Fruit fly (Drosophila melanogaster) whole organism, embryonic: ENCODE data around the gene dia.
A peak's percentile ranks its signal among the peaks of the same experiment; 100 is the strongest.

ENCODE experiments used
- Adf1 ChIP-seq: fragments of 200-800 bp; sonication (Bioruptor generic); IDR thresholded peaks from 2 replicates; pipeline ENCODE4 v1.3.6; 2022; ENCODE audit warnings: missing biosample characterization, missing genetic modification characterization
- Blimp-1 ChIP-seq: fragments of 200-800 bp; sonication (Bioruptor generic); optimal IDR thresholded peaks from 3 replicates; lab custom pipeline; 2018; ENCODE audit warnings: missing biosample characterization, missing genetic modification characterization, mild to moderate bottlenecking, moderate library complexity, missing genetic modification reagents
- CG10147 ChIP-seq: fragments of 200-800 bp; sonication (Bioruptor generic); optimal IDR thresholded peaks from 2 replicates; lab custom pipeline; 2019; ENCODE audit warnings: missing biosample characterization, mild to moderate bottlenecking, missing genetic modification characterization, moderate library complexity
- CG11560 ChIP-seq: fragments of 200-800 bp; sonication (Bioruptor generic); IDR thresholded peaks from 3 replicates; pipeline ENCODE4 v1.3.6; 2022; ENCODE audit warnings: missing biosample characterization, missing genetic modification characterization
- CG1233 ChIP-seq: fragments of 200-800 bp; sonication (Bioruptor generic); optimal IDR thresholded peaks from 4 replicates; lab custom pipeline; 2018; ENCODE audit warnings: missing biosample characterization, mild to moderate bottlenecking, missing genetic modification characterization
- CG12744 ChIP-seq: fragments of 200-800 bp; sonication (Bioruptor generic); optimal IDR thresholded peaks from 2 replicates; lab custom pipeline; 2016; ENCODE audit warnings: missing biosample characterization, missing genetic modification characterization
- CG13287 ChIP-seq: fragments of 200-800 bp; sonication (Bioruptor generic); IDR thresholded peaks from 2 replicates; pipeline ENCODE4 v1.3.6; 2022; ENCODE audit warnings: missing biosample characterization, missing genetic modification characterization; ENCODE audit not compliant: partially characterized antibody
- CG14667 ChIP-seq: fragments of 200-800 bp; sonication (Bioruptor generic); IDR thresholded peaks from 2 replicates; pipeline ENCODE4 v1.3.6; 2022; ENCODE audit warnings: missing biosample characterization, missing genetic modification characterization
- CG15073 ChIP-seq: fragments of 200-800 bp; sonication (Bioruptor generic); optimal IDR thresholded peaks from 2 replicates; lab custom pipeline; 2016; ENCODE audit warnings: missing biosample characterization, missing genetic modification characterization
- CG16815 ChIP-seq: fragments of 200-800 bp; sonication (Bioruptor generic); optimal IDR thresholded peaks from 3 replicates; lab custom pipeline; 2017; ENCODE audit warnings: missing biosample characterization, mild to moderate bottlenecking, missing genetic modification characterization
- CG16863 ChIP-seq: fragments of 200-800 bp; sonication (Bioruptor generic); optimal IDR thresholded peaks from 3 replicates; lab custom pipeline; 2016; ENCODE audit warnings: missing biosample characterization, missing genetic modification characterization
- CG17802 ChIP-seq: fragments of 200-800 bp; sonication (Bioruptor generic); optimal IDR thresholded peaks from 2 replicates; lab custom pipeline; 2018; ENCODE audit warnings: missing biosample characterization, mild to moderate bottlenecking, missing genetic modification characterization, moderate library complexity
- CG1832 ChIP-seq: fragments of 200-800 bp; sonication (Bioruptor generic); optimal IDR thresholded peaks from 2 replicates; lab custom pipeline; 2017; ENCODE audit warnings: missing biosample characterization, mild to moderate bottlenecking, missing genetic modification characterization, inconsistent platforms
- CG18599 ChIP-seq: fragments of 200-800 bp; sonication (Bioruptor generic); optimal IDR thresholded peaks from 3 replicates; lab custom pipeline; 2017; ENCODE audit warnings: missing biosample characterization, missing genetic modification characterization, mild to moderate bottlenecking, moderate library complexity, missing genetic modification reagents
- CG2116 ChIP-seq: fragments of 200-800 bp; sonication (Bioruptor generic); optimal IDR thresholded peaks from 3 replicates; lab custom pipeline; 2018; ENCODE audit warnings: missing biosample characterization, mild to moderate bottlenecking, missing genetic modification characterization
- CG32767 ChIP-seq: fragments of 200-800 bp; sonication (Bioruptor generic); IDR thresholded peaks from 2 replicates; pipeline ENCODE4 v1.3.6; 2022; ENCODE audit warnings: missing biosample characterization, missing genetic modification characterization
- CG3838 ChIP-seq: fragments of 200-800 bp; sonication (Bioruptor generic); optimal IDR thresholded peaks from 3 replicates; lab custom pipeline; 2016; ENCODE audit warnings: missing biosample characterization, missing genetic modification characterization
- CG6683 ChIP-seq: fragments of 200-800 bp; sonication (Bioruptor generic); optimal IDR thresholded peaks from 2 replicates; lab custom pipeline; 2017; ENCODE audit warnings: missing biosample characterization, mild to moderate bottlenecking, missing genetic modification characterization, missing genetic modification reagents
- CG7372 ChIP-seq: fragments of 200-800 bp; sonication (Bioruptor generic); IDR thresholded peaks from 2 replicates; pipeline ENCODE4 v1.3.6; 2022; ENCODE audit warnings: missing biosample characterization, missing genetic modification characterization
- CG7963 ChIP-seq: fragments of 200-800 bp; sonication (Bioruptor generic); IDR thresholded peaks from 3 replicates; pipeline ENCODE4 v1.3.6; 2022; ENCODE audit warnings: missing biosample characterization, missing genetic modification characterization; ENCODE audit not compliant: partially characterized antibody
- CG9215 ChIP-seq: fragments of 200-800 bp; sonication (Bioruptor generic); IDR thresholded peaks from 2 replicates; pipeline ENCODE4 v1.3.6; 2022; ENCODE audit warnings: missing biosample characterization, missing genetic modification characterization
- CrebB ChIP-seq: fragments of 200-800 bp; sonication (Bioruptor generic); optimal IDR thresholded peaks from 3 replicates; lab custom pipeline; 2018; ENCODE audit warnings: missing biosample characterization, mild to moderate bottlenecking, missing genetic modification characterization
- Doc3 ChIP-seq: fragments of 200-800 bp; sonication (Bioruptor generic); IDR thresholded peaks from 3 replicates; pipeline ENCODE4 v1.3.6; 2022; ENCODE audit warnings: missing biosample characterization, missing genetic modification characterization; ENCODE audit not compliant: partially characterized antibody
- Dref ChIP-seq: fragments of 200-800 bp; sonication (Bioruptor generic); IDR thresholded peaks from 2 replicates; pipeline ENCODE4 v1.3.6; 2022; ENCODE audit warnings: missing biosample characterization, missing genetic modification characterization
- Elba2 ChIP-seq: fragments of 200-800 bp; sonication (Bioruptor generic); optimal IDR thresholded peaks from 3 replicates; lab custom pipeline; 2016; ENCODE audit warnings: missing biosample characterization, missing genetic modification characterization
- Gug ChIP-seq: fragments of 200-800 bp; sonication (Bioruptor generic); IDR thresholded peaks from 4 replicates; pipeline ENCODE4 v1.3.6; 2022; ENCODE audit warnings: missing biosample characterization, missing genetic modification characterization
- HLH54F ChIP-seq: fragments of 200-800 bp; sonication (Bioruptor generic); optimal IDR thresholded peaks from 3 replicates; lab custom pipeline; 2016; ENCODE audit warnings: missing biosample characterization, missing genetic modification characterization
- HmgD ChIP-seq: fragments of 200-800 bp; sonication (Bioruptor generic); optimal IDR thresholded peaks from 3 replicates; lab custom pipeline; 2016; ENCODE audit warnings: missing biosample characterization, missing genetic modification characterization
- Lhr ChIP-seq: fragments of 200-800 bp; sonication (Bioruptor generic); optimal IDR thresholded peaks from 3 replicates; lab custom pipeline; 2017; ENCODE audit warnings: mild to moderate bottlenecking, missing biosample characterization, missing genetic modification reagents, missing genetic modification characterization
- Mrtf ChIP-seq: fragments of 200-800 bp; sonication (Bioruptor generic); IDR thresholded peaks from 3 replicates; pipeline ENCODE4 v1.3.6; 2022; ENCODE audit warnings: missing biosample characterization, missing genetic modification characterization
- Rfx ChIP-seq: fragments of 200-800 bp; sonication (Bioruptor generic); IDR thresholded peaks from 2 replicates; pipeline ENCODE4 v1.3.6; 2022; ENCODE audit warnings: missing biosample characterization, missing genetic modification characterization
- Sox102F ChIP-seq: fragments of 200-800 bp; sonication (Bioruptor generic); optimal IDR thresholded peaks from 2 replicates; lab custom pipeline; 2018; ENCODE audit warnings: missing biosample characterization, mild to moderate bottlenecking, missing genetic modification characterization, moderate library complexity
- Sry-β ChIP-seq: fragments of 200-800 bp; sonication (Bioruptor generic); optimal IDR thresholded peaks from 2 replicates; lab custom pipeline; 2018; ENCODE audit warnings: missing biosample characterization, mild to moderate bottlenecking, missing genetic modification characterization, moderate library complexity
- TFAM ChIP-seq: fragments of 200-800 bp; sonication (Bioruptor generic); optimal IDR thresholded peaks from 2 replicates; lab custom pipeline; 2017; ENCODE audit warnings: missing biosample characterization, missing genetic modification characterization, inconsistent platforms
- ap ChIP-seq: fragments of 200-800 bp; sonication (Bioruptor generic); IDR thresholded peaks from 2 replicates; pipeline ENCODE4 v1.3.6; 2022; ENCODE audit warnings: missing biosample characterization, missing genetic modification characterization
- ara ChIP-seq: fragments of 200-800 bp; sonication (Bioruptor generic); IDR thresholded peaks from 2 replicates; pipeline ENCODE4 v1.3.6; 2022; ENCODE audit warnings: missing biosample characterization, missing genetic modification characterization
- bbx ChIP-seq: fragments of 200-800 bp; sonication (Bioruptor generic); IDR thresholded peaks from 2 replicates; pipeline ENCODE4 v1.3.6; 2022; ENCODE audit warnings: missing biosample characterization, missing genetic modification characterization; ENCODE audit not compliant: partially characterized antibody
- dati ChIP-seq: fragments of 200-800 bp; sonication (Bioruptor generic); IDR thresholded peaks from 2 replicates; pipeline ENCODE4 v1.3.6; 2022; ENCODE audit warnings: missing biosample characterization, missing genetic modification characterization
- dm ChIP-seq: fragments of 200-800 bp; sonication (Bioruptor generic); optimal IDR thresholded peaks from 3 replicates; lab custom pipeline; 2016; ENCODE audit warnings: missing biosample characterization, missing genetic modification characterization
- emc ChIP-seq: fragments of 200-800 bp; sonication (Bioruptor generic); optimal IDR thresholded peaks from 2 replicates; lab custom pipeline; 2016; ENCODE audit warnings: missing biosample characterization, missing genetic modification characterization
- en ChIP-seq: fragments of 200-800 bp; sonication (Bioruptor generic); optimal IDR thresholded peaks from 2 replicates; lab custom pipeline; 2016; ENCODE audit warnings: missing biosample characterization, missing genetic modification characterization
- gcm2 ChIP-seq: fragments of 200-800 bp; sonication (Bioruptor generic); optimal IDR thresholded peaks from 2 replicates; lab custom pipeline; 2016; ENCODE audit warnings: missing biosample characterization, missing genetic modification characterization
- mirr ChIP-seq: fragments of 200-800 bp; sonication (Bioruptor generic); optimal IDR thresholded peaks from 3 replicates; lab custom pipeline; 2018; ENCODE audit warnings: missing biosample characterization, mild to moderate bottlenecking, missing genetic modification characterization
- mld ChIP-seq: fragments of 200-800 bp; sonication (Bioruptor generic); IDR thresholded peaks from 3 replicates; pipeline ENCODE4 v1.3.6; 2022; ENCODE audit warnings: missing biosample characterization, missing genetic modification characterization; ENCODE audit not compliant: partially characterized antibody
- otp ChIP-seq: fragments of 200-800 bp; sonication (Bioruptor generic); IDR thresholded peaks from 3 replicates; pipeline ENCODE4, ENCODE4 v1.3.6; 2022; ENCODE audit warnings: missing biosample characterization, missing genetic modification characterization
- shn ChIP-seq: fragments of 200-800 bp; sonication (Bioruptor generic); optimal IDR thresholded peaks from 3 replicates; lab custom pipeline; 2016; ENCODE audit warnings: missing biosample characterization, missing genetic modification characterization
- sima ChIP-seq: fragments of 200-800 bp; sonication (Bioruptor generic); optimal IDR thresholded peaks from 2 replicates; lab custom pipeline; 2016; ENCODE audit warnings: missing biosample characterization, missing genetic modification characterization
- tgo ChIP-seq: fragments of 200-800 bp; sonication (Bioruptor generic); IDR thresholded peaks from 3 replicates; pipeline ENCODE4 v1.3.6; 2022; ENCODE audit warnings: missing biosample characterization, missing genetic modification characterization
- twi ChIP-seq: fragments of 200-800 bp; optimal IDR thresholded peaks from 2 replicates; lab custom pipeline; 2019; ENCODE audit warnings: missing biosample characterization, mild to moderate bottlenecking, missing genetic modification characterization, moderate library complexity
- z ChIP-seq: fragments of 200-800 bp; sonication (Bioruptor generic); IDR thresholded peaks from 3 replicates; pipeline ENCODE4 v1.3.6; 2022; ENCODE audit warnings: missing biosample characterization, missing genetic modification characterization
- zfh1 ChIP-seq: fragments of 200-800 bp; sonication (Bioruptor generic); IDR thresholded peaks from 3 replicates; pipeline ENCODE4 v1.3.6; 2022; ENCODE audit warnings: missing biosample characterization, missing genetic modification characterization

Gene dia

dm6 chr2L:20735121-20735855 lies 22.7 kb upstream of the dia start (continued):
- no peak for TF ChIP-seq CrebB (tag; lab: Kevin White, UChicago)
- TF ChIP-seq mld (GFP tag; lab: Robert Waterston, UW): 0 out of 3 replicates have a peak, but pooled peaks have one; percentile 26
- TF ChIP-seq Sox102F (GFP tag; lab: Kevin White, UChicago): no peak
- peak; percentile 96 for TF ChIP-seq CG2116
- TF ChIP-seq emc (GFP tag; lab: Kevin White, UChicago): no peak
- TF ChIP-seq Mrtf (GFP tag; lab: Robert Waterston, UW): no peak
- peak; percentile 15 for TF ChIP-seq twi (tag; lab: Kevin White, UChicago)
- no peak for TF ChIP-seq ara (GFP tag; lab: Robert Waterston, UW)
- TF ChIP-seq CG15073 (GFP tag; lab: Kevin White, UChicago): no peak
- no peak for TF ChIP-seq mirr (GFP tag; lab: Kevin White, UChicago)
- no peak for TF ChIP-seq CG14667 (GFP tag; lab: Robert Waterston, UW)
- no peak for TF ChIP-seq CG9215 (GFP tag; lab: Robert Waterston, UW)
- no peak for TF ChIP-seq HmgD (GFP tag; lab: Kevin White, UChicago)
- no peak for TF ChIP-seq CG11560 (tag; lab: Robert Waterston, UW)
- TF ChIP-seq shn (GFP tag; lab: Kevin White, UChicago): no peak
- TF ChIP-seq bbx (GFP tag; lab: Robert Waterston, UW): no peak
- TF ChIP-seq CG17802 (tag; lab: Kevin White, UChicago): no peak
- peak; percentile 39; the same call in 1 of the 2 replicates for TF ChIP-seq Rfx (GFP tag; lab: Robert Waterston, UW)
- no peak for TF ChIP-seq Adf1 (GFP tag; lab: Robert Waterston, UW)
- no peak for TF ChIP-seq CG3838 (GFP tag; lab: Kevin White, UChicago)
- TF ChIP-seq CG7372: no peak
- TF ChIP-seq CG32767 (GFP tag; lab: Robert Waterston, UW): 0 out of 2 replicates have a peak, but pooled peaks have one; percentile 14
- TF ChIP-seq Lhr: no peak
- TF ChIP-seq HLH54F (GFP tag; lab: Kevin White, UChicago): no peak
- peak; percentile 8; the same call in 1 of the 2 replicates for TF ChIP-seq CG13287
- no peak for TF ChIP-seq TFAM
- no peak for TF ChIP-seq Elba2
- TF ChIP-seq otp: no peak
- TF ChIP-seq dm (GFP tag; lab: Kevin White, UChicago): peak; percentile 66
- no peak for TF ChIP-seq CG1832 (GFP tag; lab: Kevin White, UChicago)
- TF ChIP-seq Blimp-1 (GFP tag; lab: Kevin White, UChicago): peak; percentile 91
- 0 out of 2 replicates have a peak, but pooled peaks have one; percentile 28 for TF ChIP-seq Dref
- TF ChIP-seq Gug (GFP tag; lab: Robert Waterston, UW): no peak
- TF ChIP-seq dati (GFP tag; lab: Robert Waterston, UW): no peak
- no peak for TF ChIP-seq CG16863 (GFP tag; lab: Kevin White, UChicago)
- TF ChIP-seq CG6683 (GFP tag; lab: Kevin White, UChicago): no peak

dm6 chr2L:20752160-20752559 lies 5.8 kb upstream of the dia start, which contains the start of the genes Amacr and Ns4:
Gene Amacr, minus strand, starts transcription at chr2L:20752341.
Gene Ns4, plus strand, starts transcription at chr2L:20752476.
- TF ChIP-seq zfh1 (GFP tag; lab: Robert Waterston, UW) (0 out of 3 replicates have a peak, but pooled peaks have one; percentile 33), ap (GFP tag; lab: Robert Waterston, UW) (peak; percentile 15; the same call in 1 of the 2 replicates), CG10147 (no peak), Doc3 (peak; percentile 49; the same call in 2 of the 3 replicates), sima (GFP tag; lab: Kevin White, UChicago) (no peak), Sry-β (GFP tag; lab: Kevin White, UChicago) (no peak), CG18599 (no peak), CG7963 (GFP tag; lab: Robert Waterston, UW) (no peak), en (no peak), CG1233 (GFP tag; lab: Kevin White, UChicago) (no peak), tgo (GFP tag; lab: Robert Waterston, UW) (peak; percentile 50), CG16815 (GFP tag; lab: Kevin White, UChicago) (peak; percentile 1), gcm2 (GFP tag; lab: Kevin White, UChicago) (no peak), CG12744 (no peak), z (GFP tag; lab: Robert Waterston, UW) (no peak)
